Worm (Caenorhabditis elegans): ENCODE measurements around the gene ooc-3.

DNA sequence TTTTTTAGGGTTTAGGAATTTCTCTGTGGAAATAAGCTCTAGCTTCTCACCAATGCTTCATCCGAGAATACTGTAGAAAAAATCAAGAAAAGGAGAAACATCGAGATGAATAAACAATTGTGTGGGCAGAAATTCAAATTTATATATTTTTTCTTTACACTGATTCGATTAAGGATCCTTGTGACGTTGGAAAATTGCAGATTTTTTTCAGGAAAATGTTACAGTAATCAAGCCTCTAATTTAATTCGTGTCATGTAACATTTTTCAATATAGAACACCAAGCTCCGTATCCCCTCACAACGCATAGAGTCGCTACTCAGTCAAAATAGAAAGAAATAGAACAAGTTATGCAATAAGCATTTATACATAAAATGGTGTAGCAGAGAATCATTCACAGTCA is 18.7 kb downstream of the ooc-3 start, which contains the start of gene W02B12.16:
- TF ChIP-seq swsn-7 (tag; optimal IDR thresholded peaks at IDR 0.05) (no peak), hpl-2 (GFP tag; optimal IDR thresholded peaks at IDR 0.05) (no peak), nhr-77 (tag; optimal IDR thresholded peaks at IDR 0.05) (no peak), zip-4 (GFP tag; optimal IDR thresholded peaks at IDR 0.05) (no peak), unc-98 (GFP tag; IDR thresholded peaks at IDR 0.05) (no peak), nhr-76 (tag; optimal IDR thresholded peaks at IDR 0.05) (no peak), sup-37 (GFP tag; optimal IDR thresholded peaks at IDR 0.05) (no peak), unc-130 (tag; optimal IDR thresholded peaks at IDR 0.05) (no peak), unc-62 (GFP tag; optimal IDR thresholded peaks at IDR 0.05) (no peak), ces-1 (GFP tag; optimal IDR thresholded peaks at IDR 0.05) (no peak)

Data from whole organism, L1 larva.